Worm (Caenorhabditis elegans) whole organism, L4 larva: Measurements from ENCODE around the gene F38B6.3.

ENCODE experiments used
- F10B5.3 ChIP-seq: sonication (generic microtip); optimal IDR thresholded peaks from 2 replicates; lab custom pipeline; 2016; ENCODE audit warnings: mild to moderate bottlenecking, missing genetic modification characterization, missing compliant biosample characterization
- F37D6.2 ChIP-seq: sonication (generic microtip); optimal IDR thresholded peaks from 2 replicates; lab custom pipeline; 2016; ENCODE audit warnings: mild to moderate bottlenecking, missing genetic modification characterization, missing compliant biosample characterization
- F44E2.7 ChIP-seq: fragments of 200-800 bp; sonication (Bioruptor generic); IDR thresholded peaks from 2 replicates; pipeline ENCODE4 v2.1.2; 2022; ENCODE audit warnings: missing genetic modification characterization, missing compliant biosample characterization
- R02D3.7 ChIP-seq: fragments of 150-350 bp; sonication (generic microtip); optimal IDR thresholded peaks from 3 replicates; lab custom pipeline; 2014; ENCODE audit warnings: missing biosample characterization, missing genetic modification characterization
- T26A8.4 ChIP-seq: fragments of 200-800 bp; sonication (Bioruptor generic); IDR thresholded peaks from 2 replicates; pipeline ENCODE4 v1.3.6; 2022; ENCODE audit warnings: missing genetic modification characterization, missing compliant biosample characterization
- Y5F2A.4 ChIP-seq: fragments of 200-800 bp; sonication (Bioruptor generic); optimal IDR thresholded peaks from 2 replicates; lab custom pipeline; 2018; ENCODE audit warnings: mild to moderate bottlenecking, missing genetic modification characterization, missing compliant biosample characterization
- Y75B8A.6 ChIP-seq: fragments of 200-800 bp; sonication (Bioruptor generic); IDR thresholded peaks from 2 replicates; pipeline ENCODE4 v1.3.6; 2022; ENCODE audit warnings: missing genetic modification reagents, missing genetic modification characterization, missing compliant biosample characterization
- aha-1 ChIP-seq: fragments of 150-350 bp; peaks from one replicate; lab custom pipeline; 2014; ENCODE audit warnings: missing biosample characterization, missing genetic modification characterization
- aly-2 ChIP-seq: sonication (generic microtip); optimal IDR thresholded peaks from 2 replicates; lab custom pipeline; 2018; ENCODE audit warnings: missing biosample characterization, missing genetic modification characterization
- ama-1 ChIP-seq: fragments of 150-350 bp; optimal IDR thresholded peaks from 2 replicates; lab custom pipeline; 2014; ENCODE audit warnings: inconsistent platforms, mixed read lengths
- attf-4 ChIP-seq: sonication (generic microtip); optimal IDR thresholded peaks from 3 replicates; lab custom pipeline; 2017; ENCODE audit warnings: missing biosample characterization, missing genetic modification characterization
- ceh-20 ChIP-seq: fragments of 200-800 bp; sonication (Bioruptor generic); IDR thresholded peaks from 2 replicates; pipeline ENCODE4 v1.3.6; 2022; ENCODE audit warnings: missing genetic modification reagents, missing genetic modification characterization, missing compliant biosample characterization
- ceh-28 ChIP-seq: fragments of 150-350 bp; optimal IDR thresholded peaks from 2 replicates; lab custom pipeline; 2014; ENCODE audit warnings: missing biosample characterization, missing genetic modification reagents, missing genetic modification characterization
- ctbp-1 ChIP-seq: fragments of 200-800 bp; sonication (Bioruptor generic); IDR thresholded peaks from 2 replicates; pipeline ENCODE4 v1.3.6; 2022; ENCODE audit warnings: missing genetic modification reagents, missing genetic modification characterization, missing compliant biosample characterization
- daf-16 ChIP-seq, 3 experiments: sonication (generic microtip); optimal IDR thresholded peaks; 2 replicates each; lab custom pipeline; 2016 to 2017; ENCODE audit warnings: missing genetic modification characterization in 3 of 3, missing genetic modification reagents in 3 of 3, mild to moderate bottlenecking in 2 of 3, missing compliant biosample characterization in 2 of 3, missing biosample characterization in 1 of 3, moderate library complexity in 1 of 3
- daf-19 ChIP-seq: fragments of 200-800 bp; sonication (Bioruptor generic); conservative IDR thresholded peaks from 2 replicates; pipeline ENCODE4 v1.3.6; 2022; ENCODE audit warnings: missing genetic modification characterization, missing compliant biosample characterization
- dmd-6 ChIP-seq: fragments of 200-800 bp; sonication (Bioruptor generic); IDR thresholded peaks from 2 replicates; pipeline ENCODE4 v1.3.6; 2022; ENCODE audit warnings: missing genetic modification reagents, missing genetic modification characterization, missing compliant biosample characterization
- dmd-8 ChIP-seq: fragments of 200-800 bp; sonication (Bioruptor generic); IDR thresholded peaks from 2 replicates; pipeline ENCODE4 v1.3.6; 2022; ENCODE audit warnings: missing genetic modification characterization, missing compliant biosample characterization
- dve-1 ChIP-seq: sonication (generic microtip); optimal IDR thresholded peaks from 2 replicates; lab custom pipeline; 2017; ENCODE audit warnings: antibody characterized with exemption, mild to moderate bottlenecking, missing genetic modification characterization, missing compliant biosample characterization; ENCODE audit not compliant: insufficient read depth
- egl-27 ChIP-seq: sonication (generic microtip); optimal IDR thresholded peaks from 3 replicates; lab custom pipeline; 2017; ENCODE audit warnings: missing biosample characterization, missing genetic modification reagents, missing genetic modification characterization
- egl-43 ChIP-seq: fragments of 200-800 bp; sonication (Bioruptor generic); IDR thresholded peaks from 2 replicates; pipeline ENCODE4 v1.3.6; 2022; ENCODE audit warnings: missing genetic modification reagents, missing genetic modification characterization, missing compliant biosample characterization
- fos-1 ChIP-seq: fragments of 150-350 bp; optimal IDR thresholded peaks from 2 replicates; lab custom pipeline; 2014; ENCODE audit warnings: missing biosample characterization, missing genetic modification characterization
- hif-1 ChIP-seq, 2 experiments: sonication (generic microtip); optimal IDR thresholded peaks; 2 replicates each; lab custom pipeline; 2016 to 2017; ENCODE audit warnings: missing compliant biosample characterization in 2 of 2, missing genetic modification characterization in 2 of 2, missing genetic modification reagents in 2 of 2, missing genotype in 2 of 2, mild to moderate bottlenecking in 1 of 2
- hlh-11 ChIP-seq: fragments of 200-800 bp; sonication (Bioruptor generic); optimal IDR thresholded peaks from 2 replicates; lab custom pipeline; 2018; ENCODE audit warnings: mild to moderate bottlenecking, missing genetic modification characterization, missing compliant biosample characterization
- hlh-30 ChIP-seq: sonication (generic microtip); optimal IDR thresholded peaks from 2 replicates; lab custom pipeline; 2017; ENCODE audit warnings: antibody characterized with exemption, mild to moderate bottlenecking, missing genetic modification characterization, missing compliant biosample characterization; ENCODE audit not compliant: insufficient read depth
- lim-7 ChIP-seq: fragments of 200-800 bp; sonication (Bioruptor generic); IDR thresholded peaks from 2 replicates; pipeline ENCODE4 v1.3.6; 2022; ENCODE audit warnings: missing genetic modification characterization, missing compliant biosample characterization
- lin-38 ChIP-seq: fragments of 200-800 bp; sonication (Bioruptor generic); IDR thresholded peaks from 2 replicates; pipeline ENCODE4 v1.3.6; 2022; ENCODE audit warnings: missing genetic modification reagents, missing genetic modification characterization, missing compliant biosample characterization
- lin-39 ChIP-seq: fragments of 150-350 bp; optimal IDR thresholded peaks from 2 replicates; lab custom pipeline; 2014; ENCODE audit warnings: missing biosample characterization, missing genetic modification reagents, missing genetic modification characterization
- lir-3 ChIP-seq: sonication (generic microtip); optimal IDR thresholded peaks from 2 replicates; lab custom pipeline; 2016; ENCODE audit warnings: mild to moderate bottlenecking, missing genetic modification characterization, missing compliant biosample characterization
- lsy-2 ChIP-seq, 2 experiments: fragments of 150-350 bp in 1 of 2; sonication (generic microtip) in 1 of 2; optimal IDR thresholded peaks; 2 replicates each; lab custom pipeline; 2014 to 2017; ENCODE audit warnings: missing biosample characterization in 2 of 2, missing genetic modification characterization in 2 of 2
- madf-5 ChIP-seq, 2 experiments: fragments of 200-800 bp; sonication (Bioruptor generic); IDR thresholded peaks; 2 replicates each; pipeline ENCODE4 v1.3.6; 2022; ENCODE audit warnings: missing compliant biosample characterization in 2 of 2, missing genetic modification characterization in 2 of 2
- mdl-1 ChIP-seq, 2 experiments: fragments of 150-350 bp in 1 of 2; sonication (generic microtip) in 1 of 2; optimal IDR thresholded peaks; 2 replicates each; lab custom pipeline; 2014 to 2017; ENCODE audit warnings: missing biosample characterization in 2 of 2, missing genetic modification characterization in 2 of 2
- mdt-29 ChIP-seq: fragments of 200-800 bp; sonication (Bioruptor generic); IDR thresholded peaks from 2 replicates; pipeline ENCODE4 v1.3.6; 2022; ENCODE audit warnings: missing genetic modification reagents, missing genetic modification characterization, missing compliant biosample characterization
- mep-1 ChIP-seq: fragments of 150-350 bp; sonication (generic microtip); optimal IDR thresholded peaks from 3 replicates; lab custom pipeline; 2014; ENCODE audit warnings: missing biosample characterization, missing genetic modification characterization
- mes-2 ChIP-seq: sonication (generic microtip); optimal IDR thresholded peaks from 2 replicates; lab custom pipeline; 2016; ENCODE audit warnings: missing genotype, mild to moderate bottlenecking, missing genetic modification characterization, missing compliant biosample characterization; ENCODE audit not compliant: poor library complexity, severe bottlenecking
- nhr-10 ChIP-seq: fragments of 150-350 bp; optimal IDR thresholded peaks from 2 replicates; lab custom pipeline; 2014; ENCODE audit warnings: missing biosample characterization, missing genetic modification characterization
- nhr-102 ChIP-seq: sonication (generic microtip); optimal IDR thresholded peaks from 2 replicates; lab custom pipeline; 2016; ENCODE audit warnings: mild to moderate bottlenecking, missing genetic modification characterization, moderate library complexity, missing compliant biosample characterization
- nhr-11 ChIP-seq: fragments of 150-350 bp; optimal IDR thresholded peaks from 2 replicates; lab custom pipeline; 2014; ENCODE audit warnings: missing biosample characterization, missing genetic modification characterization
- nhr-28 ChIP-seq: fragments of 150-350 bp; optimal IDR thresholded peaks from 2 replicates; lab custom pipeline; 2014; ENCODE audit warnings: missing biosample characterization, missing genetic modification characterization
- nhr-42 ChIP-seq: fragments of 200-800 bp; sonication (Bioruptor generic); IDR thresholded peaks from 2 replicates; pipeline ENCODE4 v1.3.6; 2022; ENCODE audit warnings: missing genetic modification characterization, missing compliant biosample characterization
- nhr-6 ChIP-seq: fragments of 150-350 bp; optimal IDR thresholded peaks from 2 replicates; lab custom pipeline; 2014; ENCODE audit warnings: missing biosample characterization, missing genetic modification characterization
- nhr-76 ChIP-seq: fragments of 150-350 bp; optimal IDR thresholded peaks from 2 replicates; lab custom pipeline; 2014; ENCODE audit warnings: missing biosample characterization, missing genetic modification characterization
- nhr-77 ChIP-seq: fragments of 150-350 bp; optimal IDR thresholded peaks from 2 replicates; lab custom pipeline; 2014; ENCODE audit warnings: missing biosample characterization, missing genetic modification characterization
- pha-4 ChIP-seq, 2 experiments: fragments of 150-350 bp in 1 of 2; fragments of 200-800 bp in 1 of 2; sonication (Bioruptor generic) in 1 of 2; IDR thresholded peaks in 1 of 2; optimal IDR thresholded peaks in 1 of 2; 2 replicates each; pipeline versions ENCODE4 v1.3.6 to Lab custom; 2014 to 2022; ENCODE audit warnings: missing genetic modification characterization in 2 of 2, missing genetic modification reagents in 2 of 2, missing biosample characterization in 1 of 2, missing compliant biosample characterization in 1 of 2
- pqm-1 ChIP-seq: sonication (generic microtip); optimal IDR thresholded peaks from 2 replicates; lab custom pipeline; 2017; ENCODE audit warnings: missing biosample characterization, missing genetic modification characterization
- spr-1 ChIP-seq: sonication (generic microtip); optimal IDR thresholded peaks from 2 replicates; lab custom pipeline; 2016; ENCODE audit warnings: mild to moderate bottlenecking, missing genetic modification characterization, missing compliant biosample characterization
- spr-3 ChIP-seq: fragments of 200-800 bp; sonication (Bioruptor generic); optimal IDR thresholded peaks from 2 replicates; lab custom pipeline; 2018; ENCODE audit warnings: mild to moderate bottlenecking, missing genetic modification characterization, missing compliant biosample characterization
- unc-130 ChIP-seq: sonication (generic microtip); optimal IDR thresholded peaks from 2 replicates; lab custom pipeline; 2016; ENCODE audit warnings: missing genetic modification reagents, missing genetic modification characterization, missing compliant biosample characterization
- zag-1 ChIP-seq: fragments of 150-350 bp; optimal IDR thresholded peaks from 2 replicates; lab custom pipeline; 2014; ENCODE audit warnings: missing biosample characterization, missing genetic modification characterization
- zfp-2 ChIP-seq: sonication (generic microtip); optimal IDR thresholded peaks from 2 replicates; lab custom pipeline; 2016; ENCODE audit warnings: mild to moderate bottlenecking, missing genetic modification characterization, missing compliant biosample characterization
- zip-2 ChIP-seq: fragments of 150-350 bp; optimal IDR thresholded peaks from 2 replicates; lab custom pipeline; 2014; ENCODE audit warnings: missing biosample characterization, missing genetic modification characterization
- ztf-11 ChIP-seq: fragments of 150-350 bp; optimal IDR thresholded peaks from 2 replicates; lab custom pipeline; 2014; ENCODE audit warnings: missing biosample characterization, missing genetic modification characterization

The F38B6.3 gene

DNA sequence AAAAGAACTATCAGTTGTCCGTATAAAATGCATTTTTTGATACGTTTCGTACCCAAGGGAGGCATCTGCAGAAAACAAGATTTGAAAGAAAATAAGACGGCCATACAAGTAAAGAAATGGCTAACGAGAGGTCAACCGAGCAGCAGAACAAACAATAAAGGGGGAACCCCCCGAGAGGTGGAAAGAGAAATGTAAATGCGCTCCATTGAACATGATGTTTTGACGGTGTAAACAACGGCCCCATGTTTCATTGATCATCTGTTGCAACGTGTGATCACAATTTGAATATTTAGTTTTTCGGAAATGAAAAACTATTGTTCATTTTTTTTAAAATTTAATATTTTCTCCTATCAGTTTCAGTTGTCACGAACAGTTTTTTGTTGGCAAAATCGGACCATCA, 36.2 kb downstream of the F38B6.3 start, which contains the start of gene K11G12.6:
Gene K11G12.6 (minus strand): TSS at position 65 of the 400 bp plus-strand sequence.
- no peak for TF ChIP-seq nhr-10 (tag; lab: Kevin White, UChicago)
- TF ChIP-seq nhr-6 (tag; lab: Kevin White, UChicago): no peak
- TF ChIP-seq ztf-11 (tag; lab: Kevin White, UChicago): no peak
- TF ChIP-seq R02D3.7: no peak
- peak; percentile 68 for TF ChIP-seq hlh-11 (tag; lab: Kevin White, UChicago)
- TF ChIP-seq mdt-29 (GFP tag; lab: Robert Waterston, UW): no peak
- no peak for TF ChIP-seq nhr-77 (tag; lab: Kevin White, UChicago)
- no peak for TF ChIP-seq aha-1 (tag; lab: Kevin White, UChicago)
- TF ChIP-seq lim-7 (GFP tag; lab: Robert Waterston, UW): no peak
- TF ChIP-seq daf-19 (GFP tag; lab: Robert Waterston, UW): no peak
- no peak for TF ChIP-seq F37D6.2 (tag; lab: Kevin White, UChicago)
- TF ChIP-seq F44E2.7: no peak
- TF ChIP-seq lir-3 (tag; lab: Kevin White, UChicago): no peak
- TF ChIP-seq F10B5.3 (tag; lab: Kevin White, UChicago): no peak
- TF ChIP-seq Y75B8A.6: no peak
- no peak for TF ChIP-seq dmd-8
- no peak for TF ChIP-seq dmd-6 (GFP tag; lab: Robert Waterston, UW)
- TF ChIP-seq nhr-42 (GFP tag; lab: Robert Waterston, UW): no peak
- TF ChIP-seq mdl-1 (tag; optimal IDR thresholded peaks at IDR 0.05; lab: Kevin White, UChicago): peak; percentile 41 to 98
- TF ChIP-seq zip-2 (tag; lab: Kevin White, UChicago): no peak
- TF ChIP-seq fos-1 (tag; lab: Kevin White, UChicago): no peak
- TF ChIP-seq ceh-28 (tag; lab: Kevin White, UChicago): no peak
- no peak for TF ChIP-seq attf-4 (tag; lab: Kevin White, UChicago)
- TF ChIP-seq nhr-102 (tag; lab: Kevin White, UChicago): no peak
- TF ChIP-seq nhr-76 (tag; lab: Kevin White, UChicago): no peak
- TF ChIP-seq lin-38 (GFP tag; lab: Robert Waterston, UW): peak; percentile 45
- TF ChIP-seq madf-5 (GFP tag; IDR thresholded peaks at IDR 0.05; lab: Robert Waterston, UW): no peak
- no peak for TF ChIP-seq egl-27 (tag; lab: Kevin White, UChicago)
- TF ChIP-seq Y5F2A.4 (GFP tag; lab: Kevin White, UChicago): no peak
- no peak for TF ChIP-seq egl-43 (GFP tag; lab: Robert Waterston, UW)
- peak; percentile 11 for TF ChIP-seq nhr-28
- peak; percentile 41 for TF ChIP-seq mep-1 (tag; lab: Kevin White, UChicago)
- no peak for TF ChIP-seq spr-3 (GFP tag; lab: Kevin White, UChicago)
- TF ChIP-seq lsy-2 (tag; optimal IDR thresholded peaks at IDR 0.05; lab: Kevin White, UChicago): peak in 1 of 2 experiments; percentile 48
- peak in 1 of 2 experiments; percentile 19 for TF ChIP-seq daf-16 (GFP tag; optimal IDR thresholded peaks at IDR 0.05; lab: Kevin White, UChicago)
- TF ChIP-seq daf-16 (tag; optimal IDR thresholded peaks at IDR 0.05; lab: Kevin White, UChicago): peak; percentile 46
- no peak for TF ChIP-seq ceh-20 (GFP tag; lab: Robert Waterston, UW)
- TF ChIP-seq dve-1: peak; percentile 23
- TF ChIP-seq pqm-1 (tag; lab: Kevin White, UChicago): no peak
- no peak for TF ChIP-seq ama-1
- TF ChIP-seq pha-4 (GFP tag; IDR thresholded peaks at IDR 0.05; lab: Robert Waterston, UW): no peak
- peak; percentile 92 for TF ChIP-seq pha-4 (tag; optimal IDR thresholded peaks at IDR 0.05; lab: Kevin White, UChicago)
- no peak for TF ChIP-seq T26A8.4 (GFP tag; lab: Robert Waterston, UW)
- TF ChIP-seq hlh-30: peak; percentile 84
- TF ChIP-seq nhr-11 (tag; lab: Kevin White, UChicago): no peak
- TF ChIP-seq zfp-2 (tag; lab: Kevin White, UChicago): no peak
- TF ChIP-seq mes-2 (tag; lab: Kevin White, UChicago): peak; percentile 45
- peak in 1 of 2 experiments; percentile 30 for TF ChIP-seq hif-1 (tag; optimal IDR thresholded peaks at IDR 0.05; lab: Kevin White, UChicago)
- TF ChIP-seq ctbp-1: no peak
- TF ChIP-seq unc-130 (GFP tag; lab: Kevin White, UChicago): no peak
- no peak for TF ChIP-seq lin-39 (tag; lab: Kevin White, UChicago)
- no peak for TF ChIP-seq aly-2
- no peak for TF ChIP-seq zag-1 (tag; lab: Kevin White, UChicago)
- TF ChIP-seq spr-1 (tag; lab: Kevin White, UChicago): no peak
